Fruit fly (Drosophila melanogaster): Measurements from ENCODE around the gene CG9356.

Gene CG9356

DNA sequence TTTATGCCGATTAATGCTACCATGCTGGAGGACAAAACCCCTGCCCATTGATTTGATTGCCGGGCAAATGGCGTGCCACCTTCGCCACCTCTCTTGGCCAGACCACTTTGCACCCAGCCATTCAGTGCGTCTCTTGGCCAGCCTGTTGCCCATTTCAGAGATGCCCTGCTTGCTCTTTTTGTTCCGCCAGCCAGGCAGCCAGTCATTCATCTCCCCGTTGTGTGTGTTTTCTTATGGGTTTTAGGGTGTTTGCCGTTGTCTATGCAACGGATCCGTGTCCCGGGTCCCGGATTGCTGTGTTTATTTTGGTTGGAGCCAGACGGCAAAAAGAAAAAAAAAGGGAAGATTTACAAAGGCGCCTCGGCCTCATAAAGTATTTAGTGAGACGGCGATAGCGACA is 8.1 kb downstream of the CG9356 start (continued):
- TF ChIP-seq CG1602 (GFP tag; optimal IDR thresholded peaks at IDR 0.05) (no peak), otp (GFP tag; IDR thresholded peaks at IDR 0.05) (no peak), zfh1 (GFP tag; IDR thresholded peaks at IDR 0.05) (no peak), CG3726 (GFP tag; IDR thresholded peaks at IDR 0.05) (no peak), H15 (GFP tag; IDR thresholded peaks at IDR 0.05) (no peak), sna (GFP tag; IDR thresholded peaks at IDR 0.05; ENCODE audit: partially characterized antibody) (no peak), knrl (GFP tag; IDR thresholded peaks at IDR 0.05; ENCODE audit: partially characterized antibody) (no peak), Max (GFP tag; optimal IDR thresholded peaks at IDR 0.05) (no peak), CG17829 (tag; optimal IDR thresholded peaks at IDR 0.05) (no peak), Kr (GFP tag; optimal IDR thresholded peaks at IDR 0.05) (no peak), fd3F (GFP tag; optimal IDR thresholded peaks at IDR 0.05) (no peak)

- TF ChIP-seq CG14050 (GFP tag; IDR thresholded peaks at IDR 0.05), result no peak
- peak; percentile 73 for TF ChIP-seq CG12071 (GFP tag; optimal IDR thresholded peaks at IDR 0.05)
- peak; percentile 67; the same call in 1 of the 3 replicates for TF ChIP-seq CG34422 (GFP tag; IDR thresholded peaks at IDR 0.05)
- TF ChIP-seq CG8290 (GFP tag; optimal IDR thresholded peaks at IDR 0.05), result no peak
- TF ChIP-seq CG8290 (tag; optimal IDR thresholded peaks at IDR 0.05), result peak in 1 of 2 experiments; percentile 81
- TF ChIP-seq NC2β (GFP tag; optimal IDR thresholded peaks at IDR 0.05), result no peak
- TF ChIP-seq nau (GFP tag; optimal IDR thresholded peaks at IDR 0.05), result peak; percentile 13
- peak; percentile 31 for TF ChIP-seq CG16863 (GFP tag; optimal IDR thresholded peaks at IDR 0.05)
- no peak for TF ChIP-seq CG14965 (GFP tag; optimal IDR thresholded peaks at IDR 0.05; ENCODE audit: borderline replicate concordance)
- TF ChIP-seq CG6654 (GFP tag; optimal IDR thresholded peaks at IDR 0.05), result no peak
- peak; percentile 85 for TF ChIP-seq Bgb (GFP tag; IDR thresholded peaks at IDR 0.05; ENCODE audit: partially characterized antibody)
- TF ChIP-seq CG1603 (tag; optimal IDR thresholded peaks at IDR 0.05), result no peak
- peak; percentile 65 for TF ChIP-seq oc (tag; optimal IDR thresholded peaks at IDR 0.05)
- TF ChIP-seq CG8388 (GFP tag; optimal IDR thresholded peaks at IDR 0.05), result peak; percentile 29
- TF ChIP-seq lab (GFP tag; optimal IDR thresholded peaks at IDR 0.05), result peak; percentile 62
- no peak for TF ChIP-seq eyg (GFP tag; optimal IDR thresholded peaks at IDR 0.05)
- TF ChIP-seq PHDP (tag; optimal IDR thresholded peaks at IDR 0.05), result peak; percentile 50
- no peak for TF ChIP-seq Doc2 (GFP tag; IDR thresholded peaks at IDR 0.05)
- TF ChIP-seq abd-A (tag; optimal IDR thresholded peaks at IDR 0.05), result peak; percentile 35
- peak; percentile 11 for TF ChIP-seq CG12744 (GFP tag; optimal IDR thresholded peaks at IDR 0.05)
- TF ChIP-seq CG15479 (GFP tag; optimal IDR thresholded peaks at IDR 0.05), result no peak
- TF ChIP-seq CG30431 (GFP tag; optimal IDR thresholded peaks at IDR 0.05), result no peak
- TF ChIP-seq CG4282 (GFP tag; optimal IDR thresholded peaks at IDR 0.05), result peak; percentile 19
- TF ChIP-seq pb (GFP tag; optimal IDR thresholded peaks at IDR 0.05), result peak; percentile 36
- TF ChIP-seq Six4 (GFP tag; optimal IDR thresholded peaks at IDR 0.05), result no peak
- peak; percentile 44 for TF ChIP-seq CG1647 (GFP tag; optimal IDR thresholded peaks at IDR 0.05)
- no peak for TF ChIP-seq CG2199 (GFP tag; IDR thresholded peaks at IDR 0.05)
- TF ChIP-seq Fer1 (GFP tag; optimal IDR thresholded peaks at IDR 0.05), result peak; percentile 69
- peak; percentile 22; the same call in 1 of the 3 replicates for TF ChIP-seq CG16813 (GFP tag; IDR thresholded peaks at IDR 0.05; ENCODE audit: partially characterized antibody)
- TF ChIP-seq vnd (GFP tag; IDR thresholded peaks at IDR 0.05; ENCODE audit: partially characterized antibody), result peak; percentile 47; the same call in 1 of the 3 replicates
- TF ChIP-seq CG4854 (GFP tag; optimal IDR thresholded peaks at IDR 0.05), result peak; percentile 10
- peak; percentile 72 for TF ChIP-seq CG10543 (GFP tag; optimal IDR thresholded peaks at IDR 0.05)
- TF ChIP-seq dan (GFP tag; IDR thresholded peaks at IDR 0.05), result no peak
- TF ChIP-seq CG7786 (GFP tag; optimal IDR thresholded peaks at IDR 0.05), result peak; percentile 22
- TF ChIP-seq al (GFP tag; IDR thresholded peaks at IDR 0.05), result no peak
- TF ChIP-seq CG34376 (GFP tag; optimal IDR thresholded peaks at IDR 0.05), result peak; percentile 76
- TF ChIP-seq CG8478 (optimal IDR thresholded peaks at IDR 0.05), result no peak
- TF ChIP-seq Scr (GFP tag; IDR thresholded peaks at IDR 0.05; ENCODE audit: partially characterized antibody), result peak; percentile 52
- TF ChIP-seq p53 (GFP tag; optimal IDR thresholded peaks at IDR 0.05), result no peak
Observed at dm6 chr3R:9394385-9395042, 9.6 kb downstream of the CG9356 start, which contains the start of gene FER. FER (minus strand) TSS chr3R:9394546.

All from whole organism, embryonic.